Worm (Caenorhabditis elegans): ENCODE measurements around the gene ani-1.

The ani-1 gene

DNA sequence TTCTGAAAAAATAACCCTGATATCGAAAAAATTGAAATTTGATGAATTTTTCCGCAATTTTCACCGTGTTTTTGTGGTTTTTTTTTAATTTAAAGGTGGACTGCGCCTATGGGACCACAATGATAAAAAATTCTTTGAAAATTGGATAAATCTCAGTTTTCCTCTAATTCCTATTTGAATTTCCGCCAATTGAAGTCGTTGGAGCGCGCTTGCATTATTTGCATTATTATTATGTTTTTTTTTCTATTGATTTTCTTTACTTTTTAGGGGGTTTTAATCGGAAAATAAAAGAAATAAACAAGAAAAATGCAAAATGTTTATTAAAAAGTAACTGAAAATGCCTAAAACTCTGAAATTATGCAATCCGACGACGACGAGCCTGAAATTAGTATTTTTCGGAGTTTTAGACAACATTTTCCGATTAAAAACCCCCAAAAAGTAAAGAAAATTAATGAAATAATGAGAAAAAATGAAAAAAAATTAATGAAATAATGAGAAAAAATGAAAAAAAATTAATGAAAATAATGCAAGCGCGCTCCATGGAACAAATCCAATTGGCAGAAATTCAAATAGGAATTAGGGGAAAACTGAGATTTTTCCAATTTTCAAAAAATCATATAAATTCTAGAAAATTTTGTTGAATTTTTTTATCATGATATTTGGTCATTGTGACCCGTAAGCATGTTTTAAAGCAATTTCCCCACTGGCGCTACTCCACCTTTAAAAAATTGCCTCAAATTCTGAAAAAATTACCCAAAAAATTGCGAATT is 2.7 kb upstream of the ani-1 start:
- no peak for TF ChIP-seq W03F9.2 (tag; optimal IDR thresholded peaks at IDR 0.05)

DNA sequence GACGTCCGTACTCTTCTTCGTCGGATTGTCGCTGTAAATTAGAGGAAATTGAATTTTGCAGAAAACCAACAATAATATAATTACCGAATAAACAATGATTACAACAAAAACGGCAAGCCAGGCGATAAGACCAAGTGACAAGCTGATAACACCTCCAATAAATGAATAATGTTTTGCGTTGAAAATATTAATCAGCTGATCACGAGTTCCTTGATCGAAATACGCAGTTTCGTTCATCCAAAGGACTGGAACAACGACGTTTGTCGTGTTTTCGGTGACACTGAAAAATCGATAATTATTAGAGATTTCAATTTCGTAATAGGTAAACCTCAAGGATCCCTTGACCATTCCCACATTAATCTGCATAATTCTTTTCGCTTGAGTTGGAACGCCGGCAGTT is 610 bp upstream of the ani-1 start:
- no peak for TF ChIP-seq dao-5 (tag; optimal IDR thresholded peaks at IDR 0.05)
- TF ChIP-seq W03F9.2 (tag; optimal IDR thresholded peaks at IDR 0.05), result no peak
- TF ChIP-seq him-1 (tag; optimal IDR thresholded peaks at IDR 0.05), result no peak

DNA sequence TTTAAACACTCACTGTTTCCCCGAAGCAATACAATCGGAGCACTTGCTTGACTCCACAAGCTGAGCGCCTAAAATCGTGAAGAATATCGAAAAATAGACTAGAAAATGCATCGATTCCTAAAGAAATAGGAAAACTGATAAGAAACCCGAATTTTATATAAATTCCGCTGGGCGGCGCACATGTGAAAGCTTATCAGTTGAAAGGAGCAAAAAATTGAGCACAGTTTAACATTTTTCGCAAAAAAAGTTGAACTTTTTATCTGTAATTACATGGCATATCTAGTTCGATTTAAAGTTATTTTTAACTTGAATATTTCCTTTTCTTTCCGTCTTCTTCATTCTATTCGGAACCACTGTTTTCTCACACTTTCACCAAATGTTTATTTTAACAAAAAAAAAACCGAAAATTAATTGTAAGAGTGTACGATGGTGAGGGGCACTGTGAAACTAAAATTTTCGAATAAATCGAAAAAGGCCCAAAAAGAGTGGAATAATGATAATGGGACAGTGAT is 7.1 kb downstream of the ani-1 start, which contains the start of gene Y49E10.18:
Gene Y49E10.18, minus strand, starts transcription at position 116 of the 512 bp plus-strand sequence.
- TF ChIP-seq W03F9.2 (tag; optimal IDR thresholded peaks at IDR 0.05), result no peak
- no peak for TF ChIP-seq dao-5 (tag; optimal IDR thresholded peaks at IDR 0.05)
- no peak for TF ChIP-seq him-1 (tag; optimal IDR thresholded peaks at IDR 0.05)

DNA sequence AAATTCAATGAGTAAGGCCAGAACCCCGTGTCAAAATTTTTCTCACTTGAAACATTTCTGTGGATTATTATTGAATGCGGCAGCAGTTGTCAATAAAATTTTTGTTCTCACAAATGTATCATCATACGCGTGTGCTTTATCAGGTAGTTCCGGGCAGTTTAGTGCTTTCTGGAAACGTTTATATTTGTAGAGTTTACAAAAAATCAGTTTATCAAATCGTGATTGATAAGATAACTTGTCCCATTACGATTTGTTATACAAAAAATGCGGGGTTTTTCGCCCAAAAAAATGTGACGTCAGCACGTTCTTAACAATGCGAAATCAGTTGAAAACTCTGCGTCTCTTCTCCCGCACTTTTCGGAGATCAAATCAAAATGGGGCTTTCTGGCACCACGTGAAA is 8.0 kb downstream of the ani-1 start:
- TF ChIP-seq dao-5 (tag; optimal IDR thresholded peaks at IDR 0.05) (no peak), him-1 (tag; optimal IDR thresholded peaks at IDR 0.05) (no peak), W03F9.2 (tag; optimal IDR thresholded peaks at IDR 0.05) (no peak)

DNA sequence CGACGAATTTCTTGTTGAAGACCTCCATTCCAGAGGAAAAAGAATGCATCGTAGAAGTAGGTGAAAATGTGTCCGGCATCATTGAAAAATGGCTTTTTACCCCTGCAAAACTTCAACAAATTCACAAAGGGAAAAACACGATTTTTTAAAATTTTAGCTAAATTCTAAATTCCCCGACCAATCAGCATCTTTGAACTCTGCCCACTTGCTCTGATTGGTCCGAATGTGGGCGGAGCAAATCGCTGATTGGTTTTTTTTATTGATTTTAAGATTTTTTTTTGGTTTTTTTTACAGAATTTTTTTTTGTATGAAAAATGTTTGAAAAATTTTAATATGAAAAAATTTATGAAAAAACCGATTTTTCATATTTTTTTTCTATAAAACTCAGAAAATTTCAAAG is 9.3 kb downstream of the ani-1 start:
- no peak for TF ChIP-seq dao-5 (tag; optimal IDR thresholded peaks at IDR 0.05)
- TF ChIP-seq W03F9.2 (tag; optimal IDR thresholded peaks at IDR 0.05), result no peak
- no peak for TF ChIP-seq him-1 (tag; optimal IDR thresholded peaks at IDR 0.05)

DNA sequence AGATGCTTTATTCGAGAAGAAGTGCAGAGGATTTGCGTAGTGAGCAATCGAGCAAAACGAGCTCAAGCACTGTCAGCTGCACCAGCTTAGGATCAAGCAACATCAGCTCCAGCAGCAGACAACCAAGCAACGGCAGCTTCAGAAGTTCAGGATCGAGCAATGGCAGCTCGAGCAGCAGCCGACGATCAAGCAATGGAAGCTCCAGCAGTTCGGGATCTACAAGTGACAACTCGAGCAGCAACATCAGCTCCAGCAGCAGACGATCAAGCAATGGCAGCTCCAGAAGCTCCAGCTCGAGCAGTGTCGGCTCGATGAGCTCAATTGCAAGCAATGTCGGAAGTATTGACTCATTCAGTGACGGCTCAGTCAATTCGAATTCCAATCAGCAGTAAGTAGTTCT is 14.1 kb downstream of the ani-1 start:
- TF ChIP-seq him-1 (tag; optimal IDR thresholded peaks at IDR 0.05), result no peak
- TF ChIP-seq W03F9.2 (tag; optimal IDR thresholded peaks at IDR 0.05), result no peak
- no peak for TF ChIP-seq dao-5 (tag; optimal IDR thresholded peaks at IDR 0.05)

DNA sequence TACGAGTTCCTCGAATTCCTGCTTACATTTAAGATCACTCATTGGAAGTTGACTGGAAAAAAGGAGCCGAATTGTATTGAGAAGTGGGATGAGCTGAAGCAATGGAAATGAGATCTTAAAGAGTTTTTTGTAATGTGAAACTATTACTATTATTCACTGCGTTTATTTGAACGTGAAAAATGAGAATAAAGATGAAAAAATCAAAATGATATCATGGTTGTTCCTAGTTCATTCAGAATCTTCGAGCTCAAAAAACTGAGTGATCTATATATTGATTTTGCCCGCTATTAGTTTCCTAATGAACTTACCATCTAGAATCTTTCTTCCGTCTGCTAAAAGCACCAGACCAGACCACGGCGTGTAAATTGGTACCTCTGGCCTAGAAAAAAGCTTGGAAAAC is 16.2 kb downstream of the ani-1 start:
- TF ChIP-seq dao-5 (tag; optimal IDR thresholded peaks at IDR 0.05) (no peak), W03F9.2 (tag; optimal IDR thresholded peaks at IDR 0.05) (no peak), him-1 (tag; optimal IDR thresholded peaks at IDR 0.05) (no peak)

DNA sequence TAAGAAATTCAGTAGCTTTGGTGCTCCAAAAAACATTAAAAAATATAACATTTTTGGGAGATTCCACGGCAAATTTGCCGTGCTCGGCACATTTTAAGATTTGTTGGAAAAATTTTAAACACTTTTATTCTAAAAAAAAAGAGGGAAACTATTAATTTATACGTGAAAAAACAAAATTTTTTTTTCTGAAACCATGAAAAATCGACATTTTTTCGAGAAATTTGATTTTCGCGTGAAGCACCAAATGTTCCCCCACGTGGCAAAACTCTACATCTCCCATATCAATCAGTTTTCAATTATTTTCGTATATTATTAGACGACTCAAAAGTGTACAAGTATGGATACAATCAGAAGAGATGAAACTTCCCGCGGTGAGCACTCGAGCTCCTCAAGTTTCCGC is 17.0 kb downstream of the ani-1 start, which contains the start of gene fbxa-218:
Gene fbxa-218, plus strand, starts transcription at position 301 of the 400 bp plus-strand sequence.
- TF ChIP-seq him-1 (tag; optimal IDR thresholded peaks at IDR 0.05) (no peak), dao-5 (tag; optimal IDR thresholded peaks at IDR 0.05) (no peak), W03F9.2 (tag; optimal IDR thresholded peaks at IDR 0.05) (no peak)

DNA sequence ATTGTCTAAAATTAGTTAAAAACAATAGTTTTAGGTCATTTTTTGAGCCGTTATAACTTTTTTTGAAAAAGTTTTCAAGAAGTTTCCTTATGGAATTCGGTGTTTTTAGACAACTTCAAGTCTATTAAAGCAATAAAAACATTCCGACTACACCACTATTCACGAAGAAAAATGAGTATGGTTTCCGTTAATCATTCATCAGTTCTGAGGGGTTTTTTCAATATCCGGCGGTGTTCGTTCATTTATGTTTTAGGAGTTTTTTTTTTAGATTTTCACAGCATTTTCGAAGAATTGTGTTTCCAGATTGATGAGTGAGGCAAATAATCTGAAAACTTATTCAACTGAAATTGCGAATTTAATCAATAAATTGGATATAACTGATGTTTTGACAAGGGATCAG is 19.1 kb downstream of the ani-1 start, which contains the start of gene Y49E10.27:
Gene Y49E10.27, plus strand, starts transcription at position 301 of the 400 bp plus-strand sequence.
- no peak for TF ChIP-seq W03F9.2 (tag; optimal IDR thresholded peaks at IDR 0.05)
- no peak for TF ChIP-seq dao-5 (tag; optimal IDR thresholded peaks at IDR 0.05)
- TF ChIP-seq him-1 (tag; optimal IDR thresholded peaks at IDR 0.05), result no peak

DNA sequence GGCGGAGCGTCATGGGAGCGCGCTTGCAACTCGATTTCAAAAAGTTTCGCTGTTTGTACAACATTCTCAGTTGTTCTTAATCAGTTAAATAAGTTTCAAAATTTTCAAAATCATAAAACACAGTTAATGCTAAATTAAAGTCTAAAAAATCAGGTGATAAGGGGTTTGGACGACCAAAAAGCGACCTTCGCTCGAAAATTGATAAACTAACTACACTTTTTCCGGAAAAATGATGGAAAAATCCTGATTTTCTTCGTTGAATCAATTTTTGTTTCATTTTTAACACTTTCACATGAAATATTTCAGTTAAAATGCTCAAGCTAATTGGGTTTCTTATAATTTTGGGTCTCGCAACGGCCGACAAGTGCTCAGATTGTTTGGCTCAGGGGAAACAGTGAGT is 23.0 kb downstream of the ani-1 start, which contains the start of gene Y49E10.16:
Gene Y49E10.16, plus strand, starts transcription at position 301 of the 400 bp plus-strand sequence.
- no peak for TF ChIP-seq W03F9.2 (tag; optimal IDR thresholded peaks at IDR 0.05)
- TF ChIP-seq dao-5 (tag; optimal IDR thresholded peaks at IDR 0.05), result no peak
- no peak for TF ChIP-seq him-1 (tag; optimal IDR thresholded peaks at IDR 0.05)

DNA sequence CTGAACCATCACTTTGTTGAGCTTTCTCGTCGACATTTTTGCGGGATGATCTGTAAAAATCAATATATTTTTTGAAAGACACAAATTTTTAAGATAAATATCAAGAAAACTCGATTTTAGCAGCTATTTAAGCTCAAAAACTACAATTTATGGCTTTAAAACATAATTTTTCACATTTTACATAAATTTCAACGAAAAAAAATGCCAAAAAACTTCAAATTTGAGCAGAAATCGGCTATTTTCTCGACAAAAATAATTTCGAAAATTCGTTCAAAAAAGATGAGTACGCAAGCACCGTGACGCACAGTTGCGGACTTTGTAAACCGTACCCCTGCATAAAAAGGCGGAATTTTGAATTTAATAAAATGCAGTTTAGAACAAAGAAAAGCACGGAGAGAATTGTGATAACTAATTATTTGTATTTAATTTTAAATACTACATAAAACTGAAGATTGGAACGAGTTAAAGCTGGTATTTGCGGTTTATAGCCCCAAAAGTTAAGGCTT is 23.5 kb downstream of the ani-1 start, which contains the start of gene snr-6:
Gene snr-6, minus strand, starts transcription at position 51 of the 506 bp plus-strand sequence.
- TF ChIP-seq him-1 (tag; optimal IDR thresholded peaks at IDR 0.05), result no peak
- peak; percentile 80 for TF ChIP-seq W03F9.2 (tag; optimal IDR thresholded peaks at IDR 0.05)

DNA sequence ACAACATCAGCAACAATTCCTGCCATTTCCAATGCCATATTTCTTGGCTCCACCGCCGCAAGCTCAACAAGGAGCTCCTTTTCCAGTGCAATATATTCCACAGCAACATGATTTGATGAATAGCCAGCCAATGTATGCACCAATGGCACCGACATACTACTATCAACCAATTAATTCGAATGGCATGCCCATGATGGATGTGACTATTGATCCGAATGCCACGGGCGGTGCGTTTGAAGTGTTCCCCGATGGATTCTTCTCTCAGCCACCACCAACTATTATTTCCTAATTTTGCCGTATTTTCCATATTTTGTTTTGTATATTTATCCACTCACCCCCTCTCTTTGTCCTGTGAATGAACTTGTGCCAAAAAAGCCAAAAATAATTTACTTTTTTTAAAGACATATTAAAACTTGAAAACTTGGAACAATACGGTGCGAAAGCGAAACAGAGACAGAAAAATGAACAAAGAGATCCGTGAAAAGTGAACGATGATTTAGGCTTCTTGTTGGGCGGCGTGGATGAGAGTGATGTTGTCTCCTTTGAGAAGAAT is 24.3 kb downstream of the ani-1 start:
- TF ChIP-seq him-1 (tag; optimal IDR thresholded peaks at IDR 0.05) (no peak), W03F9.2 (tag; optimal IDR thresholded peaks at IDR 0.05) (no peak), dao-5 (tag; optimal IDR thresholded peaks at IDR 0.05) (no peak)

DNA sequence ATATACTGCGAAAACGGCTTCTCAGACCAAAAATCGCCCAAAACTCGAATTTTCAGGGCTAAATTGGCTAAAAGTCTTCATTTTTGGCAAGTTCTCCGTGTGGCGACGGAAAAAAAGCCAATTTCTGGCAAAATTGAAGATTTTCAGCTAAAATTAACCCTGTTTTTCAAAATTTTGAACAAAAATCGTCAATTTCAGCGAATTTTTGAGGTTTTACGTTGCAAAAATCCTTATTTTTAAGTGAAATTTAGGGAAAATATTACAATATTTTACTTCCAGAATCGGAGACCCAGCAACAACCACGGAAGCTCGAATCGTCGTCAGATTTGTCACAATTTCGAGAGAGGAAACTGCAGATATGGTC is 24.9 kb downstream of the ani-1 start:
- TF ChIP-seq W03F9.2 (tag; optimal IDR thresholded peaks at IDR 0.05) (no peak), him-1 (tag; optimal IDR thresholded peaks at IDR 0.05) (no peak), dao-5 (tag; optimal IDR thresholded peaks at IDR 0.05) (no peak)

Data from whole organism, L4/young adult.